Worm (Caenorhabditis elegans) whole organism, early embryonic: ENCODE data around the gene ZC53.1.

Experiments
- B0310.2 ChIP-seq: sonication (generic microtip); optimal IDR thresholded peaks from 2 replicates; lab custom pipeline; 2016; ENCODE audit warnings: mild to moderate bottlenecking, missing genetic modification characterization, missing compliant biosample characterization
- F13C5.2 ChIP-seq: sonication (generic microtip); optimal IDR thresholded peaks from 2 replicates; lab custom pipeline; 2017; ENCODE audit warnings: mild to moderate bottlenecking, missing genetic modification characterization, inconsistent platforms, missing compliant biosample characterization
- aly-1 ChIP-seq: sonication (generic microtip); optimal IDR thresholded peaks from 2 replicates; lab custom pipeline; 2016; ENCODE audit warnings: missing genetic modification characterization, missing compliant biosample characterization
- ama-1 ChIP-seq: fragments of 150-350 bp; optimal IDR thresholded peaks from 2 replicates; lab custom pipeline; 2014
- ceh-13 ChIP-seq: fragments of 200-800 bp; sonication (Bioruptor generic); optimal IDR thresholded peaks from 2 replicates; lab custom pipeline; 2018; ENCODE audit warnings: mild to moderate bottlenecking, missing genetic modification characterization, missing compliant biosample characterization
- flt-1 ChIP-seq: fragments of 200-800 bp; sonication (Bioruptor generic); IDR thresholded peaks from 2 replicates; pipeline ENCODE4 v1.3.6; 2022; ENCODE audit warnings: missing genetic modification characterization, missing compliant biosample characterization
- hmbx-1 ChIP-seq: sonication (generic microtip); optimal IDR thresholded peaks from 2 replicates; lab custom pipeline; 2016; ENCODE audit warnings: mild to moderate bottlenecking, missing genetic modification characterization, missing compliant biosample characterization
- hmg-4 ChIP-seq: fragments of 200-800 bp; sonication (Bioruptor generic); optimal IDR thresholded peaks from 2 replicates; lab custom pipeline; 2018; ENCODE audit warnings: mild to moderate bottlenecking, missing genetic modification characterization, missing compliant biosample characterization
- pes-1 ChIP-seq: fragments of 200-800 bp; sonication (Bioruptor generic); IDR thresholded peaks from 2 replicates; pipeline ENCODE4 v1.3.6; 2022; ENCODE audit warnings: missing genetic modification reagents, missing genetic modification characterization, missing compliant biosample characterization
- scrt-1 ChIP-seq: fragments of 200-800 bp; sonication (Bioruptor generic); IDR thresholded peaks from 2 replicates; pipeline ENCODE4 v1.3.6; 2022; ENCODE audit warnings: missing genetic modification characterization, missing compliant biosample characterization
- tbx-11 ChIP-seq: fragments of 200-800 bp; sonication (Bioruptor generic); IDR thresholded peaks from 2 replicates; pipeline ENCODE4 v1.3.6; 2022; ENCODE audit warnings: missing genetic modification characterization, missing compliant biosample characterization

DNA sequence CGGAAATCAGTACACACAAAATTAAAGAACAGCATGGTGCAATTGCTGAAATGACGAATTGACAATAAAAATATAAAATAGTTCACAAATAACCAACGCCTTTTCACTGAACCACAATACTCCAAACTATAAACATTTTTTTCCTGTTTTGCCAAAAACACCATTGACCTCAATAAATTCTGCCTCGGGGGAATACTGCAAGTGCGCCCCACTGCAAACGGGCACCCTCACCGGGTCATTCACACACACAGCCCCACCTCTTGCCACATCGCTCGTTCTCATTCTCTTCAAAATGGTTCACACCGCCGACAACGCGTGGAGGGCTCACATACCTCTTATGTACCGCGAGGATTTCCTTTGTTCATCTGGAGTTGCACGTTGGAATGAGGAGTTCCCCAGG lies 1.9 kb upstream of the ZC53.1 start, which contains the start of gene rgs-9:
- TF ChIP-seq ama-1 (lab: Kevin White, UChicago), result no peak
- TF ChIP-seq ceh-13 (GFP tag; lab: Kevin White, UChicago), result no peak
- TF ChIP-seq hmg-4 (GFP tag; lab: Kevin White, UChicago), result no peak
- no peak for TF ChIP-seq tbx-11 (GFP tag; lab: Robert Waterston, UW)
- TF ChIP-seq pes-1, result no peak
- TF ChIP-seq aly-1 (tag; lab: Kevin White, UChicago), result no peak
- no peak for TF ChIP-seq B0310.2 (tag; lab: Kevin White, UChicago)
- TF ChIP-seq F13C5.2 (tag; lab: Kevin White, UChicago), result no peak
- TF ChIP-seq flt-1 (GFP tag; lab: Robert Waterston, UW), result no peak
- TF ChIP-seq hmbx-1 (tag; lab: Kevin White, UChicago), result no peak
- no peak for TF ChIP-seq scrt-1 (GFP tag; lab: Robert Waterston, UW)
